Worm (Caenorhabditis elegans) whole organism, young adult: ENCODE results near the gene F44D12.6.

Experiments used
- B0019.2 ChIP-seq: fragments of 200-800 bp; sonication (Bioruptor generic); conservative IDR thresholded peaks from 2 replicates; pipeline ENCODE4 v1.3.6; 2022; ENCODE audit warnings: missing genetic modification reagents, missing genetic modification characterization, missing compliant biosample characterization
- B0261.1 ChIP-seq: sonication (generic microtip); optimal IDR thresholded peaks from 2 replicates; lab custom pipeline; 2016; ENCODE audit warnings: mild to moderate bottlenecking, missing genetic modification characterization, moderate library complexity, missing compliant biosample characterization
- B0336.3 ChIP-seq: fragments of 200-800 bp; sonication (Bioruptor generic); IDR thresholded peaks from 2 replicates; pipeline ENCODE4 v1.3.6; 2022; ENCODE audit warnings: missing genetic modification characterization, missing compliant biosample characterization
- F23B12.7 ChIP-seq: sonication (generic microtip); optimal IDR thresholded peaks from 2 replicates; lab custom pipeline; 2017; ENCODE audit warnings: missing genetic modification characterization, mild to moderate bottlenecking, missing compliant biosample characterization, antibody characterized with exemption, moderate library complexity; ENCODE audit not compliant: insufficient read depth
- F33H1.4 ChIP-seq: fragments of 200-800 bp; sonication (Bioruptor generic); IDR thresholded peaks from 2 replicates; pipeline ENCODE4 v1.3.6; 2022; ENCODE audit warnings: missing genetic modification reagents, missing genetic modification characterization, missing compliant biosample characterization
- F37B4.10 ChIP-seq: fragments of 200-800 bp; sonication (Bioruptor generic); IDR thresholded peaks from 2 replicates; pipeline ENCODE4 v1.3.6; 2022; ENCODE audit warnings: missing genetic modification characterization, missing compliant biosample characterization
- F39B2.1 ChIP-seq: fragments of 200-800 bp; sonication (Bioruptor generic); IDR thresholded peaks from 2 replicates; pipeline ENCODE4 v1.3.6; 2022; ENCODE audit warnings: missing genetic modification reagents, missing genetic modification characterization, missing compliant biosample characterization
- F49E8.2 ChIP-seq: sonication (generic microtip); optimal IDR thresholded peaks from 3 replicates; lab custom pipeline; 2017; ENCODE audit warnings: missing genetic modification characterization, mild to moderate bottlenecking, missing compliant biosample characterization, antibody characterized with exemption, moderate library complexity; ENCODE audit not compliant: insufficient read depth
- F52B5.7 ChIP-seq: sonication (generic microtip); optimal IDR thresholded peaks from 2 replicates; lab custom pipeline; 2016; ENCODE audit warnings: mild to moderate bottlenecking, missing genetic modification characterization, missing compliant biosample characterization
- F57A8.1 ChIP-seq: fragments of 200-800 bp; sonication (Bioruptor generic); optimal IDR thresholded peaks from 2 replicates; lab custom pipeline; 2018; ENCODE audit warnings: mild to moderate bottlenecking, missing genetic modification characterization, moderate library complexity, missing compliant biosample characterization
- F57C9.4 ChIP-seq: sonication (generic microtip); optimal IDR thresholded peaks from 2 replicates; lab custom pipeline; 2017; ENCODE audit warnings: mild to moderate bottlenecking, missing genetic modification characterization, missing compliant biosample characterization
- aptf-2 ChIP-seq: fragments of 200-800 bp; sonication (Bioruptor generic); conservative IDR thresholded peaks from 2 replicates; pipeline ENCODE4 v1.3.6; 2022; ENCODE audit warnings: missing genetic modification reagents, missing genetic modification characterization, missing compliant biosample characterization
- cebp-1 ChIP-seq, 2 experiments: fragments of 200-800 bp in 1 of 2; sonication (Bioruptor generic) in 1 of 2; sonication (generic microtip) in 1 of 2; IDR thresholded peaks in 1 of 2; optimal IDR thresholded peaks in 1 of 2; 2 replicates each; pipeline versions ENCODE4 v1.3.6 to Lab custom; 2017 to 2022; ENCODE audit warnings: missing compliant biosample characterization in 2 of 2, missing genetic modification characterization in 2 of 2, mild to moderate bottlenecking in 1 of 2, missing genetic modification reagents in 1 of 2, moderate library complexity in 1 of 2
- ceh-100 ChIP-seq: fragments of 200-800 bp; sonication (Bioruptor generic); IDR thresholded peaks from 2 replicates; pipeline ENCODE4 v1.3.6; 2022; ENCODE audit warnings: missing genetic modification reagents, missing genetic modification characterization, missing compliant biosample characterization
- ceh-58 ChIP-seq: fragments of 200-800 bp; sonication (Bioruptor generic); IDR thresholded peaks from 2 replicates; pipeline ENCODE4 v1.3.6; 2022; ENCODE audit warnings: missing genetic modification characterization, missing compliant biosample characterization
- dpl-1 ChIP-seq: fragments of 150-350 bp; optimal IDR thresholded peaks from 2 replicates; lab custom pipeline; 2014; ENCODE audit warnings: missing biosample characterization, missing genetic modification reagents, missing genetic modification characterization
- efl-1 ChIP-seq: fragments of 150-350 bp; optimal IDR thresholded peaks from 2 replicates; lab custom pipeline; 2014; ENCODE audit warnings: missing biosample characterization, missing genetic modification reagents, missing genetic modification characterization
- hmg-1.2 ChIP-seq: fragments of 200-800 bp; sonication (Bioruptor generic); IDR thresholded peaks from 2 replicates; pipeline ENCODE4 v1.3.6; 2022; ENCODE audit warnings: missing genetic modification reagents, missing genetic modification characterization, missing compliant biosample characterization
- hmg-20 ChIP-seq: fragments of 200-800 bp; sonication (Bioruptor generic); IDR thresholded peaks from 2 replicates; pipeline ENCODE4 v1.3.6; 2022; ENCODE audit warnings: missing genetic modification reagents, missing genetic modification characterization, missing compliant biosample characterization
- hrde-1 ChIP-seq: sonication (generic microtip); optimal IDR thresholded peaks from 2 replicates; lab custom pipeline; 2016; ENCODE audit warnings: missing genetic modification characterization, mild to moderate bottlenecking, missing compliant biosample characterization, moderate library complexity, missing genotype, missing genetic modification reagents, borderline replicate concordance
- hsf-1 ChIP-seq: fragments of 200-800 bp; sonication (Bioruptor generic); IDR thresholded peaks from 2 replicates; pipeline ENCODE4 v1.3.6; 2022; ENCODE audit warnings: missing genetic modification reagents, missing genetic modification characterization, missing compliant biosample characterization
- lin-35 ChIP-seq, 3 experiments: fragments of 150-350 bp in 2 of 3; sonication (generic microtip) in 1 of 3; optimal IDR thresholded peaks; 2 replicates each; lab custom pipeline; 2014 to 2018; ENCODE audit warnings: missing biosample characterization in 3 of 3, missing genetic modification characterization in 3 of 3, missing genetic modification reagents in 3 of 3
- lir-1 ChIP-seq: fragments of 200-800 bp; sonication (Bioruptor generic); conservative IDR thresholded peaks from 2 replicates; pipeline ENCODE4 v1.3.6; 2022; ENCODE audit warnings: missing genetic modification reagents, missing genetic modification characterization, missing compliant biosample characterization
- lsy-27 ChIP-seq: sonication (generic microtip); optimal IDR thresholded peaks from 2 replicates; lab custom pipeline; 2017; ENCODE audit warnings: missing genetic modification characterization, mild to moderate bottlenecking, missing compliant biosample characterization, antibody characterized with exemption, missing genotype, borderline replicate concordance; ENCODE audit not compliant: insufficient read depth
- madf-10 ChIP-seq: sonication (generic microtip); optimal IDR thresholded peaks from 2 replicates; lab custom pipeline; 2016; ENCODE audit warnings: mild to moderate bottlenecking, missing genetic modification characterization, missing compliant biosample characterization
- madf-3 ChIP-seq: fragments of 200-800 bp; sonication (Bioruptor generic); IDR thresholded peaks from 2 replicates; pipeline ENCODE4 v1.3.6; 2022; ENCODE audit warnings: missing genetic modification reagents, missing genetic modification characterization, missing compliant biosample characterization
- madf-8 ChIP-seq: fragments of 200-800 bp; sonication (Bioruptor generic); conservative IDR thresholded peaks from 2 replicates; pipeline ENCODE4 v1.3.6; 2022; ENCODE audit warnings: missing genetic modification reagents, missing genetic modification characterization, missing compliant biosample characterization
- nfyb-1 ChIP-seq: fragments of 200-800 bp; sonication (Bioruptor generic); IDR thresholded peaks from 2 replicates; pipeline ENCODE4 v1.3.6; 2022; ENCODE audit warnings: missing genetic modification reagents, missing genetic modification characterization, missing compliant biosample characterization
- nhr-90 ChIP-seq: sonication (generic microtip); optimal IDR thresholded peaks from 2 replicates; lab custom pipeline; 2016; ENCODE audit warnings: missing genotype, mild to moderate bottlenecking, missing genetic modification characterization, missing compliant biosample characterization
- pha-4 ChIP-seq: fragments of 150-350 bp; sonication (generic microtip); optimal IDR thresholded peaks from 2 replicates; lab custom pipeline; 2014; ENCODE audit warnings: missing biosample characterization, missing genetic modification reagents, missing genetic modification characterization
- rcor-1 ChIP-seq: fragments of 200-800 bp; sonication (Bioruptor generic); IDR thresholded peaks from 2 replicates; pipeline ENCODE4 v1.3.6; 2022; ENCODE audit warnings: missing genetic modification reagents, missing genetic modification characterization, missing compliant biosample characterization
- rec-8 ChIP-seq, 2 experiments: sonication (generic microtip); optimal IDR thresholded peaks; 2 replicates each; lab custom pipeline; 2016; ENCODE audit warnings: mild to moderate bottlenecking in 2 of 2, missing genetic modification characterization in 2 of 2, missing genetic modification reagents in 2 of 2, missing genotype in 2 of 2, missing biosample characterization in 1 of 2, missing compliant biosample characterization in 1 of 2, moderate library complexity in 1 of 2
- repo-1 ChIP-seq: sonication (generic microtip); optimal IDR thresholded peaks from 2 replicates; lab custom pipeline; 2017; ENCODE audit warnings: mild to moderate bottlenecking, missing genetic modification characterization, missing compliant biosample characterization
- snpc-1.1 ChIP-seq: sonication (generic microtip); optimal IDR thresholded peaks from 2 replicates; lab custom pipeline; 2017; ENCODE audit warnings: missing genetic modification characterization, mild to moderate bottlenecking, missing compliant biosample characterization, antibody characterized with exemption, moderate library complexity, missing genotype, missing genetic modification reagents; ENCODE audit not compliant: insufficient read depth
- snpc-4 ChIP-seq, 5 experiments: fragments of 150-350 bp in 1 of 5; sonication (generic microtip) in 4 of 5; optimal IDR thresholded peaks; 2 replicates each; lab custom pipeline; 2014 to 2018; ENCODE audit warnings: missing genetic modification characterization in 5 of 5, missing biosample characterization in 3 of 5, antibody characterized with exemption in 2 of 5, mild to moderate bottlenecking in 2 of 5, missing compliant biosample characterization in 2 of 5, missing genotype in 2 of 5, moderate library complexity in 2 of 5, missing genetic modification reagents in 1 of 5
- sptf-2 ChIP-seq: fragments of 200-800 bp; sonication (Bioruptor generic); optimal IDR thresholded peaks from 2 replicates; lab custom pipeline; 2018; ENCODE audit warnings: mild to moderate bottlenecking, missing genetic modification characterization, missing compliant biosample characterization
- tbp1 ChIP-seq: fragments of 200-800 bp; sonication (Bioruptor generic); optimal IDR thresholded peaks from 2 replicates; lab custom pipeline; 2018; ENCODE audit warnings: mild to moderate bottlenecking, missing genetic modification characterization, missing compliant biosample characterization
- tbx-9 ChIP-seq: sonication (generic microtip); optimal IDR thresholded peaks from 2 replicates; lab custom pipeline; 2016; ENCODE audit warnings: borderline replicate concordance, missing genetic modification characterization, inconsistent platforms, missing compliant biosample characterization
- tlf-1 ChIP-seq: fragments of 200-800 bp; sonication (Bioruptor generic); optimal IDR thresholded peaks from 2 replicates; lab custom pipeline; 2018; ENCODE audit warnings: mild to moderate bottlenecking, missing genetic modification characterization, missing compliant biosample characterization
- unc-130 ChIP-seq: sonication (generic microtip); optimal IDR thresholded peaks from 2 replicates; lab custom pipeline; 2016; ENCODE audit warnings: missing genetic modification reagents, missing genetic modification characterization, missing compliant biosample characterization
- ztf-22 ChIP-seq: fragments of 200-800 bp; sonication (Bioruptor generic); optimal IDR thresholded peaks from 2 replicates; lab custom pipeline; 2018; ENCODE audit warnings: mild to moderate bottlenecking, missing genetic modification characterization, moderate library complexity, missing compliant biosample characterization
- ztf-26 ChIP-seq: sonication (generic microtip); optimal IDR thresholded peaks from 2 replicates; lab custom pipeline; 2017; ENCODE audit warnings: missing genetic modification characterization, missing compliant biosample characterization

F44D12.6 gene

ce11 chrIV:9993403-9994132 lies 39.6 kb upstream of the F44D12.6 start (continued):
- TF ChIP-seq cebp-1 (GFP tag; IDR thresholded peaks at IDR 0.05; lab: Robert Waterston, UW) (peak; percentile 42; the same call in 1 of the 2 replicates), cebp-1 (tag; optimal IDR thresholded peaks at IDR 0.05; lab: Kevin White, UChicago) (peak; percentile 87), nfyb-1 (peak; percentile 45; the same call in 1 of the 2 replicates), snpc-4 (GFP tag; optimal IDR thresholded peaks at IDR 0.05; lab: Kevin White, UChicago) (no peak), snpc-4 (tag; optimal IDR thresholded peaks at IDR 0.05; lab: Kevin White, UChicago) (no peak), hmg-20 (GFP tag; lab: Robert Waterston, UW) (no peak), hmg-1.2 (GFP tag; lab: Robert Waterston, UW) (peak; percentile 10)
- TF ChIP-seq, all 124 proteins: peak for 5

- TF ChIP-seq nhr-90 (peak; percentile 13), sptf-2 (GFP tag; lab: Kevin White, UChicago) (no peak), F57A8.1 (GFP tag; lab: Kevin White, UChicago) (no peak), repo-1 (tag; lab: Kevin White, UChicago) (peak; percentile 84), tlf-1 (GFP tag; lab: Kevin White, UChicago) (peak; percentile 87), tbx-9 (tag; lab: Kevin White, UChicago) (no peak), snpc-1.1 (tag; lab: Kevin White, UChicago) (no peak), F37B4.10 (no peak), aptf-2 (0 out of 2 replicates have a peak, but pooled peaks have one; percentile 19), tbp1 (peak; percentile 42), rcor-1 (GFP tag; lab: Robert Waterston, UW) (0 out of 2 replicates have a peak, but pooled peaks have one; percentile 6), hmg-20 (GFP tag; lab: Robert Waterston, UW) (no peak), lin-35 (GFP tag; optimal IDR thresholded peaks at IDR 0.05; lab: Kevin White, UChicago) (peak; percentile 13 to 77 (median 48)), F49E8.2 (tag; lab: Kevin White, UChicago) (peak; percentile 53), rec-8 (tag; optimal IDR thresholded peaks at IDR 0.05; lab: Kevin White, UChicago) (peak in 1 of 2 experiments; percentile 27), F39B2.1 (GFP tag; lab: Robert Waterston, UW) (no peak), ceh-58 (GFP tag; lab: Robert Waterston, UW) (no peak), hmg-1.2 (GFP tag; lab: Robert Waterston, UW) (peak; percentile 53), F23B12.7 (tag; lab: Kevin White, UChicago) (peak; percentile 59), ceh-100 (no peak), madf-3 (GFP tag; lab: Robert Waterston, UW) (no peak), F33H1.4 (GFP tag; lab: Robert Waterston, UW) (peak; percentile 67), B0019.2 (GFP tag; lab: Robert Waterston, UW) (peak; percentile 64; the same call in 1 of the 2 replicates), efl-1 (GFP tag; lab: Kevin White, UChicago) (peak; percentile 94), lir-1 (GFP tag; lab: Robert Waterston, UW) (no peak; the same call in 1 of the 2 replicates), ztf-26 (tag; lab: Kevin White, UChicago) (no peak), B0261.1 (no peak), madf-8 (GFP tag; lab: Robert Waterston, UW) (peak; percentile 90), F52B5.7 (tag; lab: Kevin White, UChicago) (peak; percentile 35), unc-130 (GFP tag; lab: Kevin White, UChicago) (peak; percentile 55), hrde-1 (peak; percentile 36), F57C9.4 (tag; lab: Kevin White, UChicago) (no peak), B0336.3 (GFP tag; lab: Robert Waterston, UW) (peak; percentile 94), dpl-1 (peak; percentile 79), lsy-27 (tag; lab: Kevin White, UChicago) (no peak), ztf-22 (peak; percentile 31), hsf-1 (GFP tag; lab: Robert Waterston, UW) (peak; percentile 97), madf-10 (tag; lab: Kevin White, UChicago) (peak; percentile 53), pha-4 (tag; lab: Kevin White, UChicago) (no peak)
These were observed 38.2 kb upstream of the F44D12.6 start, which contains the start of gene uba-1 for ce11 chrIV:9994895-9995394. Gene uba-1 (minus strand): TSS chrIV:9994945.
